Fruit fly (Drosophila melanogaster) whole organism, wandering third instar larva: Measurements from ENCODE around the gene CG11997.

ENCODE experiments used
- Abd-B ChIP-seq: fragments of >200 bp; optimal IDR thresholded peaks from 2 replicates; lab custom pipeline; 2017; ENCODE audit warnings: missing biosample characterization, missing genetic modification characterization
- CG32264 ChIP-seq: fragments of 200-800 bp; sonication (Bioruptor generic); optimal IDR thresholded peaks from 2 replicates; lab custom pipeline; 2016; ENCODE audit warnings: missing biosample characterization, missing genetic modification characterization
- CG9705 ChIP-seq: fragments of 200-800 bp; sonication (Bioruptor generic); optimal IDR thresholded peaks from 2 replicates; lab custom pipeline; 2018; ENCODE audit warnings: missing biosample characterization, mild to moderate bottlenecking, missing genetic modification characterization
- CrebA ChIP-seq: fragments of 200-800 bp; sonication (Bioruptor generic); optimal IDR thresholded peaks from 2 replicates; lab custom pipeline; 2016; ENCODE audit warnings: missing biosample characterization, mild to moderate bottlenecking, missing genetic modification characterization, borderline replicate concordance
- Dfd ChIP-seq: fragments of >200 bp; optimal IDR thresholded peaks from 2 replicates; lab custom pipeline; 2017; ENCODE audit warnings: missing biosample characterization, missing genetic modification characterization
- Dif ChIP-seq: fragments of 200-275, 200-300 bp; sonication (Bioruptor generic); optimal IDR thresholded peaks from 2 replicates; lab custom pipeline; 2018; ENCODE audit warnings: missing biosample characterization, missing genetic modification characterization; ENCODE audit not compliant: partially characterized antibody
- GATAd ChIP-seq: sonication (Bioruptor generic); optimal IDR thresholded peaks from 2 replicates; lab custom pipeline; 2016; ENCODE audit warnings: missing biosample characterization, missing genetic modification characterization
- HLH106 ChIP-seq: fragments of 200-800 bp; optimal IDR thresholded peaks from 3 replicates; lab custom pipeline; 2019; ENCODE audit warnings: missing biosample characterization, mild to moderate bottlenecking, missing genetic modification characterization, moderate library complexity
- Hr78 ChIP-seq: fragments of >200 bp; optimal IDR thresholded peaks from 2 replicates; lab custom pipeline; 2017; ENCODE audit warnings: missing biosample characterization, missing genetic modification characterization
- Jra ChIP-seq: sonication (Bioruptor generic); optimal IDR thresholded peaks from 2 replicates; lab custom pipeline; 2016; ENCODE audit warnings: missing biosample characterization, missing genetic modification characterization
- Mio ChIP-seq: sonication (Bioruptor generic); optimal IDR thresholded peaks from 2 replicates; lab custom pipeline; 2016; ENCODE audit warnings: missing biosample characterization, missing genetic modification characterization
- Myc ChIP-seq: fragments of >200 bp; optimal IDR thresholded peaks from 2 replicates; lab custom pipeline; 2017
- N ChIP-seq: fragments of >200 bp; optimal IDR thresholded peaks from 2 replicates; lab custom pipeline; 2018; ENCODE audit warnings: missing biosample characterization, missing external identifiers, missing genetic modification characterization
- OdsH ChIP-seq: fragments of 200-800 bp; sonication (Bioruptor generic); optimal IDR thresholded peaks from 2 replicates; lab custom pipeline; 2016; ENCODE audit warnings: missing biosample characterization, mild to moderate bottlenecking, missing genetic modification characterization
- Rel ChIP-seq, 2 experiments: fragments of 200-800 bp; sonication (Bioruptor generic) in 1 of 2; optimal IDR thresholded peaks; 2 replicates in 1 of 2; 3 replicates in 1 of 2; lab custom pipeline; 2016 to 2019; ENCODE audit warnings: mild to moderate bottlenecking in 2 of 2, missing biosample characterization in 2 of 2, missing genetic modification characterization in 2 of 2, moderate library complexity in 1 of 2
- Sp1 ChIP-seq: fragments of 200-800 bp; sonication (Bioruptor generic); optimal IDR thresholded peaks from 3 replicates; lab custom pipeline; 2019; ENCODE audit warnings: missing biosample characterization, mild to moderate bottlenecking, missing genetic modification characterization, moderate library complexity
- br ChIP-seq: fragments of 200-800 bp; sonication (Bioruptor generic); optimal IDR thresholded peaks from 2 replicates; lab custom pipeline; 2016; ENCODE audit warnings: missing biosample characterization, missing genetic modification characterization
- brk ChIP-seq: fragments of 200-800 bp; sonication (Bioruptor generic); optimal IDR thresholded peaks from 2 replicates; lab custom pipeline; 2016; ENCODE audit warnings: missing biosample characterization, mild to moderate bottlenecking, missing genetic modification characterization
- dmrt93B ChIP-seq: fragments of 200-800 bp; sonication (Bioruptor generic); optimal IDR thresholded peaks from 2 replicates; lab custom pipeline; 2018; ENCODE audit warnings: missing biosample characterization, mild to moderate bottlenecking, missing genetic modification characterization
- ey ChIP-seq: fragments of 200-800 bp; sonication (Bioruptor generic); optimal IDR thresholded peaks from 2 replicates; lab custom pipeline; 2016; ENCODE audit warnings: missing biosample characterization, missing genetic modification characterization
- foxo ChIP-seq, 2 experiments: fragments of 200-800 bp; sonication (Bioruptor generic); optimal IDR thresholded peaks; 2 replicates in 1 of 2; 3 replicates in 1 of 2; lab custom pipeline; 2016 to 2017; ENCODE audit warnings: missing biosample characterization in 2 of 2, missing genetic modification characterization in 2 of 2
- fru ChIP-seq: fragments of 200-800 bp; sonication (Bioruptor generic); optimal IDR thresholded peaks from 3 replicates; lab custom pipeline; 2016; ENCODE audit warnings: missing biosample characterization, mild to moderate bottlenecking, missing genetic modification characterization
- h ChIP-seq: fragments of 200-800 bp; sonication (Bioruptor generic); optimal IDR thresholded peaks from 3 replicates; lab custom pipeline; 2016; ENCODE audit warnings: missing biosample characterization, mild to moderate bottlenecking, missing genetic modification characterization
- jim ChIP-seq: fragments of 175-275, 200-325 bp; sonication (Bioruptor generic); optimal IDR thresholded peaks from 2 replicates; lab custom pipeline; 2016; ENCODE audit warnings: missing biosample characterization, mild to moderate bottlenecking, missing genetic modification characterization
- lola ChIP-seq: fragments of >200 bp; optimal IDR thresholded peaks from 2 replicates; lab custom pipeline; 2017; ENCODE audit warnings: missing biosample characterization, missing genetic modification characterization
- pan ChIP-seq: fragments of >200 bp; optimal IDR thresholded peaks from 2 replicates; lab custom pipeline; 2017
- psq ChIP-seq: fragments of 200-800 bp; sonication (Bioruptor generic); optimal IDR thresholded peaks from 3 replicates; lab custom pipeline; 2017; ENCODE audit warnings: missing biosample characterization, mild to moderate bottlenecking, missing genetic modification characterization, moderate library complexity
- rgr ChIP-seq: fragments of 200-800 bp; sonication (Bioruptor generic); optimal IDR thresholded peaks from 3 replicates; lab custom pipeline; 2016; ENCODE audit warnings: missing biosample characterization, mild to moderate bottlenecking, missing genetic modification characterization
- sage ChIP-seq: fragments of 200-800 bp; sonication (Bioruptor generic); optimal IDR thresholded peaks from 2 replicates; lab custom pipeline; 2016; ENCODE audit warnings: missing biosample characterization, mild to moderate bottlenecking, missing genetic modification characterization
- sv ChIP-seq: fragments of 200-800 bp; sonication (Bioruptor generic); optimal IDR thresholded peaks from 3 replicates; lab custom pipeline; 2016; ENCODE audit warnings: missing biosample characterization, missing genetic modification characterization
- tai ChIP-seq: sonication (Bioruptor generic); optimal IDR thresholded peaks from 2 replicates; lab custom pipeline; 2016; ENCODE audit warnings: missing biosample characterization, missing genetic modification characterization
- woc ChIP-seq: sonication (Bioruptor generic); optimal IDR thresholded peaks from 2 replicates; lab custom pipeline; 2016; ENCODE audit warnings: missing biosample characterization, mild to moderate bottlenecking, missing genetic modification characterization

CG11997 gene

DNA sequence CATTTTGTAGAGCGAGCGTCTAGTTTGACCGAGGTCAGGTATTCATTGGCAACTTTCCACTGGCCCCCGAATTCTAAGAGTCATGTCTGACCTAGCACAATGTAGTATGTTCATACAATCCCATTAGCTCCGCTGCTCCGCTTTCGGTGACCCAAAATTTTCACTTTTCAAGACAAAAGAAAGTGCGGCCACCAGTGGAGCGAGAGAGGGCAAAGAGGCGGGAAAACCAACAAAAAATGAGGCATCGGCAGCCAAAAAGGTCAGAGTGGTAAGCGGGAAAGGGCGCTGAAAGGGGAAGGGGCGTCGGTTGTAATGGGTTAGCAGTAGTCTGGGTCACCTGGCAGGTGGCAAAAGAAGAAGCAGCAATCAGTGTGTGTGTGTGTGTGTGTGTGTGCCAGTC, 38.2 kb downstream of the CG11997 start:
- TF ChIP-seq Myc (lab: Kevin White, UChicago) (no peak), foxo (GFP tag; optimal IDR thresholded peaks at IDR 0.05; lab: Kevin White, UChicago) (no peak), ey (GFP tag; lab: Kevin White, UChicago) (no peak), tai (GFP tag; lab: Kevin White, UChicago) (no peak), Jra (no peak), sage (no peak), GATAd (no peak), lola (GFP tag; lab: Kevin White, UChicago) (no peak), Dfd (no peak), br (no peak)

DNA sequence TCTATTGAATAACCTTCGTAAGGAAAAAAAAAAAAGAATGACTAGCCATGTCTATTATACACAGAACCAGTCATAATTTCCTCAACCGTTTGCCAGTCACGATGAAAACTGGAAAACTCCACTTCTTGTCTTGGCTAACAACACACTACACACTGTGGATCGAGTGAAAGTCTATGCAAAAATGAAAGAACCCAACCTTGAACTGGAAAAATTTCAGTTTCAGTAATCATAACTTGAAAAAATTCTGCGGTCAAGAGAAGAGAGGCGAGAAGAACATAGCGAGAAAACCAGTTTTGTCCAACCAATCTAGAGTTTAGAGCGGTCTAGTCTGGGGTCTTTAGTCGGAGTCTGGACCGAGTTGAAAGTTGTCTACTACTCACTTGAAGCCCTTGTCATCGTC, 40.3 kb downstream of the CG11997 start:
- TF ChIP-seq OdsH (GFP tag; lab: Kevin White, UChicago) (no peak), GATAd (no peak), Jra (no peak), Dif (GFP tag; lab: Kevin White, UChicago) (no peak), lola (GFP tag; lab: Kevin White, UChicago) (no peak), Myc (lab: Kevin White, UChicago) (no peak), foxo (GFP tag; optimal IDR thresholded peaks at IDR 0.05; lab: Kevin White, UChicago) (no peak), Hr78 (GFP tag; lab: Kevin White, UChicago) (no peak), Mio (GFP tag; lab: Kevin White, UChicago) (no peak), sage (no peak), pan (lab: Kevin White, UChicago) (no peak)

DNA sequence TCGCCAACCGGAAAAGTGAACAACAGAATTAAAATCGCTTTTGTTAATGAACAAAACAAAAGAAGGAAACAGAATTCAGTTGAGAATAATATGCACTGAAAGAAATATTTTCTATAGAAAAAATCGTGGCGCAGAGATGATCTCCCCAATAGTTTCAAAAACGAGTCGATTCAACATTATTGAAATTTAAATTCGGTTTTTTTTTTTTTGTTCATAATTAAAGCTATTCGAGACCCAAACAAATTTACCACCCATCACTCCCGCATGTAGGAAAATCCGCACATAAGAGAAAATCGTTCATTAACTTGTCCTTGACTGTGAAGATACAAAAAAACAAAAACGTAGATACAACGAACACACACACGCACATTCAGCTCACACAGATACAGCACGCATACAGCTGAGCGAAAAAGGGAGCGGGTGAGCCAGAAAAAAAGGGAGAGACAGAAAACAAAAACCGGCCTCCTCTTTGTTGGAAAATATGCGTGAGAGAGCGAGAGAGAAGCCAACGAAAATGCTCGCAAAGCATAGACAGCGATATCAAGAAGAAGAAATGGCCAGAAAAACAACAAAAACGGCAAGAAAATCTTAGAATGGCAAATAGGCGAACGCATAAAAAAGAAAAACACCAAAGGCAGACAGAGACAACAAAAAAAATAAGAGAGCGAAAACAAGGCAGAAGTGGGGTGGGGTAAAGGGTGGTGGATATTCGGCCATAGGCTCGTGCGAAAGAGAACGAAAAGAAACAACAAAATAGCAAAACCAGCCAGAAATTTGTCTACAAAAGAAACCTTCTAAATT, 42.9 kb downstream of the CG11997 start:
- TF ChIP-seq OdsH (GFP tag; lab: Kevin White, UChicago) (peak; percentile 9), dmrt93B (GFP tag; lab: Kevin White, UChicago) (no peak), Abd-B (GFP tag; lab: Kevin White, UChicago) (no peak), Hr78 (GFP tag; lab: Kevin White, UChicago) (no peak), Mio (GFP tag; lab: Kevin White, UChicago) (no peak), HLH106 (peak; percentile 5), fru (GFP tag; lab: Kevin White, UChicago) (peak; percentile 56), brk (GFP tag; lab: Kevin White, UChicago) (no peak), br (peak; percentile 33), foxo (GFP tag; optimal IDR thresholded peaks at IDR 0.05; lab: Kevin White, UChicago) (peak in 1 of 2 experiments; percentile 30), sv (GFP tag; lab: Kevin White, UChicago) (peak; percentile 29), CG32264 (GFP tag; lab: Kevin White, UChicago) (no peak), rgr (GFP tag; lab: Kevin White, UChicago) (peak; percentile 43), CG9705 (GFP tag; lab: Kevin White, UChicago) (no peak), psq (GFP tag; lab: Kevin White, UChicago) (peak; percentile 96), h (GFP tag; lab: Kevin White, UChicago) (peak; percentile 25), Jra (no peak), pan (lab: Kevin White, UChicago) (no peak), ey (GFP tag; lab: Kevin White, UChicago) (peak; percentile 18)

DNA sequence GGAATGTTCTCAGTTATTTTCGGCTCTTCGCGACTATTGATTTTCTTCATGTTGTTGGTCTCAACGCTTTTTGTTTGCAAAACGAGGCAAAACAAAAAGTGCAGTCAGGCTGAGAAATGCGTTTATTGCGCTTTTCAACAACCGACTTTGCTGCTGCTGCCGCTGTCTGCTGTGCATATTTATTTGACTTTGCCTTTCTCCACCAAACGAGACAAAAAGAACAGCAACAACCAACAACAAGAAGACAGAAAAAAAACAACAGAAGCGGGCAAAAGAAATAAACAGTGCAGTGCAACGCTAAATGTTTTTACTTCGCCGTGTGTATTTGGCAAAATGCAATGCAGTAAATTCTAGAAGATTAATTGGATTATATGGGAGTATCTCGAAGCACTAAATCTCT, 45.0 kb downstream of the CG11997 start:
- TF ChIP-seq Dfd (no peak), woc (no peak), Abd-B (GFP tag; lab: Kevin White, UChicago) (no peak), sage (no peak), HLH106 (no peak), Rel (GFP tag; optimal IDR thresholded peaks at IDR 0.05; lab: Kevin White, UChicago) (no peak), Rel (tag; optimal IDR thresholded peaks at IDR 0.05; lab: Kevin White, UChicago) (no peak), CrebA (GFP tag; lab: Kevin White, UChicago) (no peak), brk (GFP tag; lab: Kevin White, UChicago) (no peak), Mio (GFP tag; lab: Kevin White, UChicago) (no peak), Sp1 (no peak), jim (GFP tag; lab: Kevin White, UChicago) (no peak)

DNA sequence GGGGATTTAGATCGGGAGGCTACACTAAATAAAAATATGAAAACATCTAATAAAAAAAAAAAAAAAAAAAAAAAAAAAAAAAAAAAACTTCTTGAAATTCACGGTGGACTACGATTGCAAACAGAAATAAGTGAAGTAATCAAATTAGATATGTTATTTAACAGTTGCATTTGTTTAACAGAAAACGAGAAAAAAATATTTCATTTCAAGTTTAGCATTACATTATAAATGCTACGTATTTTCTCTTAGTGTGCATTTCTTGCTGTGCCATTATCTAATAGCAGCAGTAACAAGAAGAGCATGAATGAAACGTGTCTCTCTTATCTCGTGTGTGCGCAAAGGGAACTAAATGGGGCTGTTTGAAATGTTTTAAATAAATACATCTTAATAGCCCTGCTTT, 47.5 kb downstream of the CG11997 start:
- TF ChIP-seq psq (GFP tag; lab: Kevin White, UChicago) (peak; percentile 5), OdsH (GFP tag; lab: Kevin White, UChicago) (peak; percentile 8), brk (GFP tag; lab: Kevin White, UChicago) (no peak), N (GFP tag; lab: Kevin White, UChicago) (no peak), h (GFP tag; lab: Kevin White, UChicago) (peak; percentile 17), lola (GFP tag; lab: Kevin White, UChicago) (no peak), sv (GFP tag; lab: Kevin White, UChicago) (peak; percentile 47), foxo (GFP tag; optimal IDR thresholded peaks at IDR 0.05; lab: Kevin White, UChicago) (peak in 1 of 2 experiments; percentile 23), rgr (GFP tag; lab: Kevin White, UChicago) (peak; percentile 1)
- TF ChIP-seq, all 38 proteins: peak for 6
